Worm (Caenorhabditis elegans) whole organism, L1 larva: ENCODE measurements around the gene C49F8.14.

Experiments used
- ama-1 ChIP-seq: fragments of 150-350 bp; optimal IDR thresholded peaks from 2 replicates; lab custom pipeline; 2014
- ceh-8 ChIP-seq: fragments of 200-800 bp; sonication (Bioruptor generic); optimal IDR thresholded peaks from 2 replicates; lab custom pipeline; 2018; ENCODE audit warnings: mild to moderate bottlenecking, missing genetic modification characterization, moderate library complexity, missing compliant biosample characterization
- ces-1 ChIP-seq: fragments of 150-350 bp; optimal IDR thresholded peaks from 2 replicates; lab custom pipeline; 2014; ENCODE audit warnings: missing biosample characterization, missing genetic modification reagents, missing genetic modification characterization
- dpl-1 ChIP-seq, 3 experiments: fragments of 150-350 bp in 2 of 3; sonication (generic microtip) in 1 of 3; optimal IDR thresholded peaks; 2 replicates each; lab custom pipeline; 2014 to 2017; ENCODE audit warnings: missing biosample characterization in 3 of 3, missing genetic modification characterization in 3 of 3, missing genetic modification reagents in 3 of 3
- dsc-1 ChIP-seq: sonication (generic microtip); optimal IDR thresholded peaks from 2 replicates; lab custom pipeline; 2016; ENCODE audit warnings: mild to moderate bottlenecking, missing genetic modification characterization, missing compliant biosample characterization
- fkh-10 ChIP-seq: sonication (generic microtip); optimal IDR thresholded peaks from 2 replicates; lab custom pipeline; 2017; ENCODE audit warnings: missing biosample characterization, missing genetic modification reagents, missing genetic modification characterization
- lin-13 ChIP-seq: fragments of 150-350 bp; optimal IDR thresholded peaks from 2 replicates; lab custom pipeline; 2014; ENCODE audit warnings: missing biosample characterization, missing genetic modification reagents, missing genetic modification characterization
- lir-3 ChIP-seq: sonication (generic microtip); optimal IDR thresholded peaks from 2 replicates; lab custom pipeline; 2016; ENCODE audit warnings: mild to moderate bottlenecking, missing genetic modification characterization, moderate library complexity, missing compliant biosample characterization; ENCODE audit not compliant: poor library complexity
- lsy-2 ChIP-seq, 2 experiments: fragments of 150-350 bp; optimal IDR thresholded peaks; 2 replicates each; lab custom pipeline; 2014; ENCODE audit warnings: missing biosample characterization in 2 of 2, missing genetic modification characterization in 2 of 2
- nhr-76 ChIP-seq: sonication (generic microtip); optimal IDR thresholded peaks from 2 replicates; lab custom pipeline; 2017; ENCODE audit warnings: missing biosample characterization, missing genetic modification characterization
- pqm-1 ChIP-seq: sonication (generic microtip); optimal IDR thresholded peaks from 3 replicates; lab custom pipeline; 2017; ENCODE audit warnings: missing biosample characterization, missing genetic modification characterization
- rnt-1 ChIP-seq: sonication (generic microtip); optimal IDR thresholded peaks from 2 replicates; lab custom pipeline; 2016; ENCODE audit warnings: mild to moderate bottlenecking, missing genetic modification characterization, moderate library complexity, missing compliant biosample characterization
- ztf-4 ChIP-seq: fragments of 150-350 bp; optimal IDR thresholded peaks from 2 replicates; lab custom pipeline; 2014; ENCODE audit warnings: missing biosample characterization, missing genetic modification characterization

DNA sequence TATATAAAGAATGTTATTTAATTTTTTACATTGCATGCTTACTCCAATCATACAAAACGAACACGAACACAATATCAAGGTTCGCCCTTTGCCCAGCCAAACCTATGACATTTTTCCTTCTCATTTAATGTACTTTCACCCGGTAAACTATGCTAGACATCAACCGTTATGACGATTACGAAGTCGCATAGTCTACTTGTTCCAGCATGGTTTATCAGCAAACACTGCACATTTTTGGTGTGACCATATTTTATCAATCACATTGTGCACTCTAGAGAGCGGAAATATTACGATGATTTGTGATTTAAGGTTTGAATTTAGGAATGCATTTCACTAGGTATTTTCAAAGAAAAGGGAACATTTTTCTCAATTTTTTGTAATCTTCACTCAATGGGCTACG lies 16.1 kb downstream of the C49F8.14 start:
- no peak for TF ChIP-seq lin-13
- no peak for TF ChIP-seq ceh-8 (GFP tag; lab: Kevin White, UChicago)
- TF ChIP-seq fkh-10 (GFP tag; lab: Kevin White, UChicago), result no peak
- no peak for TF ChIP-seq lir-3
- no peak for TF ChIP-seq pqm-1 (tag; lab: Kevin White, UChicago)
- TF ChIP-seq dpl-1 (GFP tag; optimal IDR thresholded peaks at IDR 0.05; lab: Kevin White, UChicago), result no peak
- TF ChIP-seq dsc-1, result no peak
- TF ChIP-seq rnt-1 (tag; lab: Kevin White, UChicago), result no peak
- no peak for TF ChIP-seq ztf-4 (tag; lab: Kevin White, UChicago)
- TF ChIP-seq ama-1 (lab: Kevin White, UChicago), result no peak
- TF ChIP-seq nhr-76, result no peak
- no peak for TF ChIP-seq lsy-2 (tag; optimal IDR thresholded peaks at IDR 0.05; lab: Kevin White, UChicago)
- no peak for TF ChIP-seq ces-1 (GFP tag; lab: Kevin White, UChicago)
